Worm (Caenorhabditis elegans) whole organism, mixed stage, embryonic: ENCODE results near the gene ZK370.6.

ENCODE experiments used
- ceh-39 ChIP-seq: fragments of 150-350 bp; optimal IDR thresholded peaks from 2 replicates; lab custom pipeline; 2014; ENCODE audit warnings: missing biosample characterization, missing genetic modification characterization
- drap-1 ChIP-seq: fragments of 200-800 bp; sonication (Bioruptor generic); optimal IDR thresholded peaks from 3 replicates; lab custom pipeline; 2018; ENCODE audit warnings: mild to moderate bottlenecking, missing genetic modification characterization, missing compliant biosample characterization
- lin-13 ChIP-seq: fragments of 150-350 bp; optimal IDR thresholded peaks from 2 replicates; lab custom pipeline; 2014; ENCODE audit warnings: missing biosample characterization, missing genetic modification characterization
- mls-2 ChIP-seq: sonication (generic microtip); optimal IDR thresholded peaks from 2 replicates; lab custom pipeline; 2016; ENCODE audit warnings: mild to moderate bottlenecking, missing genetic modification characterization, moderate library complexity, missing compliant biosample characterization
- nhr-12 ChIP-seq: fragments of 150-350 bp; optimal IDR thresholded peaks from 2 replicates; lab custom pipeline; 2014; ENCODE audit warnings: missing biosample characterization, missing genetic modification characterization
- nhr-237 ChIP-seq: fragments of 150-350 bp; optimal IDR thresholded peaks from 2 replicates; lab custom pipeline; 2014; ENCODE audit warnings: missing biosample characterization, missing genetic modification characterization
- nhr-28 ChIP-seq: fragments of 150-350 bp; optimal IDR thresholded peaks from 2 replicates; lab custom pipeline; 2014; ENCODE audit warnings: missing biosample characterization, missing genetic modification characterization
- nhr-76 ChIP-seq: sonication (generic microtip); optimal IDR thresholded peaks from 2 replicates; lab custom pipeline; 2017; ENCODE audit warnings: missing biosample characterization, missing genetic modification characterization
- sem-2 ChIP-seq: fragments of 200-800 bp; sonication (Bioruptor generic); optimal IDR thresholded peaks from 2 replicates; lab custom pipeline; 2018; ENCODE audit warnings: mild to moderate bottlenecking, missing genetic modification characterization, missing compliant biosample characterization
- snpc-4 ChIP-seq: fragments of 150-350 bp; optimal IDR thresholded peaks from 2 replicates; lab custom pipeline; 2014; ENCODE audit warnings: missing biosample characterization, missing genetic modification characterization
- unc-39 ChIP-seq: fragments of 150-350 bp; optimal IDR thresholded peaks from 2 replicates; lab custom pipeline; 2014; ENCODE audit warnings: missing biosample characterization, missing genetic modification characterization
- ztf-11 ChIP-seq: fragments of 150-350 bp; optimal IDR thresholded peaks from 2 replicates; lab custom pipeline; 2014; ENCODE audit warnings: missing biosample characterization, missing genetic modification characterization

DNA sequence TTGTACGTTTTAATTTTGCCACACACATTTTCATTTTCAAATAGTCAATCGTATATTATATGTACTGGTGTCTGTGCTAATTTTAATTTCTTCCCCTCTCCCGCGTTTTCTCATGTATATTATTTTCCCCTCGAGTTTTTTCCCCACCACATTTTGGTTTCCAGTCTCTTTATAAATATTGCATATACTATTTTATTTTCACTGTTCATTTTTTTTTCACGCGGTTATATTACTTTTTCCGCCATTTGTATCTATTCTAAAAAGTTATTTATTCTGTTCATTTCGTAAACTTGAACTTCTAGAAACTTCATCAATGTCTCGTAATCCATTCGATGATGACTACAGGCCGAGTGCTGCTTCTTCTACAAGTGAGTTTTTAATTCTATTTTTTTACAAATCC, 32.3 kb upstream of the ZK370.6 start, which contains the start of gene snap-29:
- TF ChIP-seq lin-13 (no peak), unc-39 (tag; lab: Kevin White, UChicago) (no peak), nhr-237 (tag; lab: Kevin White, UChicago) (no peak), ztf-11 (tag; lab: Kevin White, UChicago) (no peak), nhr-28 (tag; lab: Kevin White, UChicago) (no peak), sem-2 (GFP tag; lab: Kevin White, UChicago) (no peak), drap-1 (GFP tag; lab: Kevin White, UChicago) (no peak), snpc-4 (tag; lab: Kevin White, UChicago) (no peak), ceh-39 (tag; lab: Kevin White, UChicago) (no peak), mls-2 (no peak), nhr-76 (no peak), nhr-12 (tag; lab: Kevin White, UChicago) (no peak)
